Fruit fly (Drosophila melanogaster): ENCODE results near the gene baz.

Gene baz

dm6 chrX:17111958-17112953, 47.5 kb upstream of the baz start (continued):
- TF ChIP-seq CG8281 (tag; optimal IDR thresholded peaks at IDR 0.05) (no peak), CG4820 (GFP tag; optimal IDR thresholded peaks at IDR 0.05) (peak; percentile 23), CG1602 (GFP tag; optimal IDR thresholded peaks at IDR 0.05) (no peak), CG15696 (tag; optimal IDR thresholded peaks at IDR 0.05) (peak; percentile 2), trh (GFP tag; optimal IDR thresholded peaks at IDR 0.05) (no peak), ttk (GFP tag; IDR thresholded peaks at IDR 0.05) (no peak), stwl (tag; optimal IDR thresholded peaks at IDR 0.05) (peak; percentile 0), sens (GFP tag) (peak; percentile 52), Sox102F (GFP tag; optimal IDR thresholded peaks at IDR 0.05) (peak; percentile 25), CG17361 (GFP tag; IDR thresholded peaks at IDR 0.05) (peak; percentile 45; the same call in 1 of the 3 replicates)

dm6 chrX:17113324-17113723, 46.5 kb upstream of the baz start:
- no peak for TF ChIP-seq Blimp-1 (GFP tag; optimal IDR thresholded peaks at IDR 0.05)
- TF ChIP-seq twi (tag; optimal IDR thresholded peaks at IDR 0.05), result no peak
- no peak for TF ChIP-seq CG8478 (optimal IDR thresholded peaks at IDR 0.05)
- peak; percentile 37 for TF ChIP-seq dmrt11E (tag; optimal IDR thresholded peaks at IDR 0.05)
- TF ChIP-seq CG7372 (GFP tag; IDR thresholded peaks at IDR 0.05), result no peak
- no peak for TF ChIP-seq CG5180 (GFP tag; optimal IDR thresholded peaks at IDR 0.05)
- TF ChIP-seq D19B (GFP tag; optimal IDR thresholded peaks at IDR 0.05), result no peak
- TF ChIP-seq CG7556 (GFP tag; optimal IDR thresholded peaks at IDR 0.05), result peak; percentile 16
- TF ChIP-seq Drgx (GFP tag; IDR thresholded peaks at IDR 0.05), result peak; percentile 55
- no peak for TF ChIP-seq Med (GFP tag)
- no peak for TF ChIP-seq en (GFP tag; optimal IDR thresholded peaks at IDR 0.05)
- TF ChIP-seq bsh (GFP tag; optimal IDR thresholded peaks at IDR 0.05), result peak in 1 of 2 experiments; percentile 33
- no peak for TF ChIP-seq knrl (GFP tag; IDR thresholded peaks at IDR 0.05; ENCODE audit: partially characterized antibody)
- no peak for TF ChIP-seq CG12659 (GFP tag; optimal IDR thresholded peaks at IDR 0.05)
- no peak for TF ChIP-seq CG2120 (GFP tag; optimal IDR thresholded peaks at IDR 0.05)
- no peak for TF ChIP-seq CG4854 (GFP tag; optimal IDR thresholded peaks at IDR 0.05)
- TF ChIP-seq CG10366 (GFP tag; IDR thresholded peaks at IDR 0.05), result no peak
- TF ChIP-seq CG7987 (GFP tag; optimal IDR thresholded peaks at IDR 0.05), result no peak
- TF ChIP-seq sisA (GFP tag; IDR thresholded peaks at IDR 0.05), result 0 out of 2 replicates have a peak, but pooled peaks have one; percentile 17
- no peak for TF ChIP-seq CG2712 (tag; optimal IDR thresholded peaks at IDR 0.05)
- TF ChIP-seq MESR4 (GFP tag; optimal IDR thresholded peaks at IDR 0.05), result no peak
- no peak for TF ChIP-seq Trl (optimal IDR thresholded peaks at IDR 0.05)
- no peak for TF ChIP-seq Trl (GFP tag; optimal IDR thresholded peaks at IDR 0.05)
- no peak for TF ChIP-seq Side (GFP tag; optimal IDR thresholded peaks at IDR 0.05)
- TF ChIP-seq chinmo (GFP tag; IDR thresholded peaks at IDR 0.05; ENCODE audit: partially characterized antibody), result no peak
- TF ChIP-seq hb (GFP tag; IDR thresholded peaks at IDR 0.05; ENCODE audit: partially characterized antibody), result no peak
- no peak for TF ChIP-seq pum (GFP tag; optimal IDR thresholded peaks at IDR 0.05)
- TF ChIP-seq D (optimal IDR thresholded peaks at IDR 0.05), result no peak
- TF ChIP-seq D (GFP tag; optimal IDR thresholded peaks at IDR 0.05), result no peak
- TF ChIP-seq nom (GFP tag; optimal IDR thresholded peaks at IDR 0.05), result no peak
- peak; percentile 18 for TF ChIP-seq CG8388 (GFP tag; optimal IDR thresholded peaks at IDR 0.05)
- peak; percentile 48 for TF ChIP-seq CG7839 (tag; optimal IDR thresholded peaks at IDR 0.05)
- peak; percentile 30 for TF ChIP-seq Ssrp (tag; optimal IDR thresholded peaks at IDR 0.05)
- TF ChIP-seq run (tag; optimal IDR thresholded peaks at IDR 0.05), result no peak
- no peak for TF ChIP-seq CG3281 (GFP tag; optimal IDR thresholded peaks at IDR 0.05)
- no peak for TF ChIP-seq CG13775 (GFP tag; optimal IDR thresholded peaks at IDR 0.05)
- TF ChIP-seq CG15269 (tag; optimal IDR thresholded peaks at IDR 0.05), result peak; percentile 8
- TF ChIP-seq shn (GFP tag; optimal IDR thresholded peaks at IDR 0.05), result no peak

All from whole organism, embryonic.